Fruit fly (Drosophila melanogaster) whole organism, wandering third instar larva: Measurements from ENCODE around the gene CG10587.

Source experiments
- CG32264 ChIP-seq: fragments of 200-800 bp; sonication (Bioruptor generic); optimal IDR thresholded peaks from 2 replicates; lab custom pipeline; 2016; ENCODE audit warnings: missing biosample characterization, missing genetic modification characterization
- Hr78 ChIP-seq: fragments of >200 bp; optimal IDR thresholded peaks from 2 replicates; lab custom pipeline; 2017; ENCODE audit warnings: missing biosample characterization, missing genetic modification characterization
- Jra ChIP-seq: sonication (Bioruptor generic); optimal IDR thresholded peaks from 2 replicates; lab custom pipeline; 2016; ENCODE audit warnings: missing biosample characterization, missing genetic modification characterization
- Myc ChIP-seq: fragments of >200 bp; optimal IDR thresholded peaks from 2 replicates; lab custom pipeline; 2017
- OdsH ChIP-seq: fragments of 200-800 bp; sonication (Bioruptor generic); optimal IDR thresholded peaks from 2 replicates; lab custom pipeline; 2016; ENCODE audit warnings: missing biosample characterization, mild to moderate bottlenecking, missing genetic modification characterization
- Vsx2 ChIP-seq: fragments of 200-300, 225-300 bp; sonication (Bioruptor generic); optimal IDR thresholded peaks from 2 replicates; lab custom pipeline; 2018; ENCODE audit warnings: missing biosample characterization, missing genetic modification characterization; ENCODE audit not compliant: partially characterized antibody
- dsf ChIP-seq: sonication (Bioruptor generic); optimal IDR thresholded peaks from 2 replicates; lab custom pipeline; 2016; ENCODE audit warnings: missing biosample characterization, missing genetic modification characterization, borderline replicate concordance
- psq ChIP-seq: fragments of 200-800 bp; sonication (Bioruptor generic); optimal IDR thresholded peaks from 3 replicates; lab custom pipeline; 2017; ENCODE audit warnings: missing biosample characterization, mild to moderate bottlenecking, missing genetic modification characterization, moderate library complexity
- sage ChIP-seq: fragments of 200-800 bp; sonication (Bioruptor generic); optimal IDR thresholded peaks from 2 replicates; lab custom pipeline; 2016; ENCODE audit warnings: missing biosample characterization, mild to moderate bottlenecking, missing genetic modification characterization

dm6 chr3L:20961286-20961685, 1.1 kb downstream of the CG10587 start, which contains the start of gene CG11037:
- no peak for TF ChIP-seq Vsx2 (GFP tag; lab: Kevin White, UChicago)
- TF ChIP-seq Myc = no peak
- no peak for TF ChIP-seq CG32264 (GFP tag; lab: Kevin White, UChicago)
- TF ChIP-seq Jra (GFP tag; lab: Kevin White, UChicago) = no peak
- TF ChIP-seq Hr78 (GFP tag; lab: Kevin White, UChicago) = no peak
- TF ChIP-seq psq (GFP tag; lab: Kevin White, UChicago) = no peak
- no peak for TF ChIP-seq OdsH (GFP tag; lab: Kevin White, UChicago)
- no peak for TF ChIP-seq dsf (GFP tag; lab: Kevin White, UChicago)
- no peak for TF ChIP-seq sage (GFP tag; lab: Kevin White, UChicago)
